Worm (Caenorhabditis elegans) whole organism, L4/young adult: ENCODE data around the gene glr-6.
A peak's percentile ranks its signal among the peaks of the same experiment; 100 is the strongest.

Experiments
- W03F9.2 ChIP-seq: fragments of 150-350 bp; optimal IDR thresholded peaks from 2 replicates; lab custom pipeline; 2014; ENCODE audit warnings: missing biosample characterization, missing genetic modification characterization
- dao-5 ChIP-seq: sonication (generic microtip); optimal IDR thresholded peaks from 2 replicates; lab custom pipeline; 2016; ENCODE audit warnings: missing genotype, missing genetic modification characterization, moderate library complexity, missing compliant biosample characterization
- him-1 ChIP-seq: sonication (generic microtip); optimal IDR thresholded peaks from 2 replicates; lab custom pipeline; 2016; ENCODE audit warnings: missing genotype, missing genetic modification reagents, missing genetic modification characterization, missing compliant biosample characterization

The glr-6 gene

ce11 chrX:6813025-6813424 is 27.5 kb downstream of the glr-6 start:
- no peak for TF ChIP-seq W03F9.2 (tag; lab: Kevin White, UChicago)
- TF ChIP-seq him-1 (tag; lab: Kevin White, UChicago), result no peak
- no peak for TF ChIP-seq dao-5 (tag; lab: Kevin White, UChicago)

ce11 chrX:6808640-6809039 is 31.9 kb downstream of the glr-6 start:
- no peak for TF ChIP-seq him-1 (tag; lab: Kevin White, UChicago)
- no peak for TF ChIP-seq dao-5 (tag; lab: Kevin White, UChicago)
- TF ChIP-seq W03F9.2 (tag; lab: Kevin White, UChicago), result no peak

ce11 chrX:6808239-6808638 is 32.3 kb downstream of the glr-6 start:
- TF ChIP-seq dao-5 (tag; lab: Kevin White, UChicago), result no peak
- TF ChIP-seq him-1 (tag; lab: Kevin White, UChicago), result no peak
- no peak for TF ChIP-seq W03F9.2 (tag; lab: Kevin White, UChicago)

- TF ChIP-seq him-1 (tag; lab: Kevin White, UChicago) (no peak), W03F9.2 (tag; lab: Kevin White, UChicago) (no peak), dao-5 (tag; lab: Kevin White, UChicago) (no peak)
These were observed 33.2 kb downstream of the glr-6 start for ce11 chrX:6807137-6807861.

ce11 chrX:6806463-6806862 is 34.1 kb downstream of the glr-6 start, which contains the start of gene atg-2:
Gene atg-2, plus strand, starts transcription at chrX:6806763.
- TF ChIP-seq him-1 (tag; lab: Kevin White, UChicago) (no peak), W03F9.2 (tag; lab: Kevin White, UChicago) (no peak), dao-5 (tag; lab: Kevin White, UChicago) (no peak)

ce11 chrX:6805427-6805826 is 35.1 kb downstream of the glr-6 start:
- TF ChIP-seq W03F9.2 (tag; lab: Kevin White, UChicago) (no peak), dao-5 (tag; lab: Kevin White, UChicago) (no peak), him-1 (tag; lab: Kevin White, UChicago) (no peak)

- TF ChIP-seq him-1 (tag; lab: Kevin White, UChicago), result no peak
- peak; percentile 4 for TF ChIP-seq W03F9.2 (tag; lab: Kevin White, UChicago)
- no peak for TF ChIP-seq dao-5 (tag; lab: Kevin White, UChicago)
These were observed 35.7 kb downstream of the glr-6 start for ce11 chrX:6804857-6805256.

- TF ChIP-seq him-1 (tag; lab: Kevin White, UChicago) (no peak), dao-5 (tag; lab: Kevin White, UChicago) (no peak), W03F9.2 (tag; lab: Kevin White, UChicago) (no peak)
These were observed 36.1 kb downstream of the glr-6 start for ce11 chrX:6804405-6804804.

- no peak for TF ChIP-seq W03F9.2 (tag; lab: Kevin White, UChicago)
- TF ChIP-seq dao-5 (tag; lab: Kevin White, UChicago), result no peak
- no peak for TF ChIP-seq him-1 (tag; lab: Kevin White, UChicago)
These were observed 39.0 kb downstream of the glr-6 start for ce11 chrX:6801546-6801945.

- TF ChIP-seq him-1 (tag; lab: Kevin White, UChicago) (no peak), dao-5 (tag; lab: Kevin White, UChicago) (no peak), W03F9.2 (tag; lab: Kevin White, UChicago) (no peak)
These were observed 40.7 kb downstream of the glr-6 start, which contains the start of gene M03A8.3 for ce11 chrX:6799776-6800175. Gene M03A8.3, plus strand, starts transcription at chrX:6800053.

- TF ChIP-seq him-1 (tag; lab: Kevin White, UChicago) (no peak), dao-5 (tag; lab: Kevin White, UChicago) (no peak), W03F9.2 (tag; lab: Kevin White, UChicago) (no peak)
These were observed 44.5 kb downstream of the glr-6 start for ce11 chrX:6795843-6796521.

ce11 chrX:6792281-6793003 is 48.1 kb downstream of the glr-6 start:
- TF ChIP-seq him-1 (tag; lab: Kevin White, UChicago) (no peak), W03F9.2 (tag; lab: Kevin White, UChicago) (no peak), dao-5 (tag; lab: Kevin White, UChicago) (no peak)

- TF ChIP-seq W03F9.2 (tag; lab: Kevin White, UChicago), result no peak
- TF ChIP-seq dao-5 (tag; lab: Kevin White, UChicago), result no peak
These were observed 49.5 kb downstream of the glr-6 start, which contains the start of gene asp-3 for ce11 chrX:6790986-6791385. Gene asp-3, plus strand, starts transcription at chrX:6791064.
